Fruit fly (Drosophila melanogaster): Measurements from ENCODE around the gene tna.

tna gene

DNA sequence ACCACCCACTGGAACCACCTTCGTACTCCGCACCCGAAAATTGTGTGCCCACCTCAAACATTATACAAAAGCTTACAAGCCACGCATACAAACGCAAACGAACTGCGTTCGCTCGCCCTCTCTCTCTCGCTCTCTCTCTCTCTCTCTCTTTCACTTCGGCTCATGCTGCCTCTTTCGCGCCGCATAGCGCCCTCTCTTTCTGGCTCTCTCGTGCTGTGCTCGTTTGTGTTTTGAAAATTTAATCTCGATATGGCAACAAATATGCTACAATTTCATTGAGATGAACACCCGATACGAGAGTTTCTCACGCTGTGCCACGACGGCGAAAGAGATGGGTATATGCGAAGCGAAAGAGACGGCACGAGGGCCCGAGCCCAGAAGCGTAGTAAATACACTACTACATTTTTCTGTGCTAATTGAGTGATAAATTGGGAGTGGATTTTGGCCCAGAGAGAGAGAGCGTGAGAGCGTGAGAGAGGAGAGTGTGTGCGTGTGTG, 21.3 kb downstream of the tna start (continued):
- no peak for TF ChIP-seq Sin3A (optimal IDR thresholded peaks at IDR 0.05)
- no peak for TF ChIP-seq Xrp1 (GFP tag; IDR thresholded peaks at IDR 0.05)
- TF ChIP-seq CG32532 (GFP tag; IDR thresholded peaks at IDR 0.05), result no peak
- TF ChIP-seq CG6175 (GFP tag; IDR thresholded peaks at IDR 0.05), result no peak
- TF ChIP-seq ac (GFP tag; optimal IDR thresholded peaks at IDR 0.05), result peak; percentile 1
- peak; percentile 3 for TF ChIP-seq CG18262 (tag; optimal IDR thresholded peaks at IDR 0.05)
- peak; percentile 81 for TF ChIP-seq CG7745 (tag; optimal IDR thresholded peaks at IDR 0.05)
- peak; percentile 61 for TF ChIP-seq nau (GFP tag; optimal IDR thresholded peaks at IDR 0.05)
- peak; percentile 34; the same call in 1 of the 2 replicates for TF ChIP-seq MBD-R2 (GFP tag; IDR thresholded peaks at IDR 0.05)
- no peak for TF ChIP-seq Rx (GFP tag; IDR thresholded peaks at IDR 0.05)
- peak; percentile 12 for TF ChIP-seq CG7786 (GFP tag; optimal IDR thresholded peaks at IDR 0.05)
- peak; percentile 8 for TF ChIP-seq CG6813 (GFP tag; optimal IDR thresholded peaks at IDR 0.05)
- peak; percentile 71 for TF ChIP-seq CHES-1-like (GFP tag; optimal IDR thresholded peaks at IDR 0.05)
- peak; percentile 56; the same call in 1 of the 2 replicates for TF ChIP-seq CG8765 (GFP tag; IDR thresholded peaks at IDR 0.05)
- peak; percentile 85 for TF ChIP-seq CG12769 (tag; optimal IDR thresholded peaks at IDR 0.05)
- no peak for TF ChIP-seq sima (GFP tag; optimal IDR thresholded peaks at IDR 0.05)
- TF ChIP-seq btn (GFP tag; optimal IDR thresholded peaks at IDR 0.05), result no peak
- TF ChIP-seq CG3407 (GFP tag; optimal IDR thresholded peaks at IDR 0.05), result peak; percentile 28
- TF ChIP-seq CG18011 (GFP tag; optimal IDR thresholded peaks at IDR 0.05), result peak; percentile 15
- TF ChIP-seq Nf-YA (GFP tag; IDR thresholded peaks at IDR 0.05), result no peak
- TF ChIP-seq CG6854 (GFP tag; optimal IDR thresholded peaks at IDR 0.05), result peak; percentile 47
- TF ChIP-seq pho (GFP tag; optimal IDR thresholded peaks at IDR 0.05), result peak; percentile 37
- no peak for TF ChIP-seq CG31388 (GFP tag; optimal IDR thresholded peaks at IDR 0.05)
- TF ChIP-seq CTCF (GFP tag; optimal IDR thresholded peaks at IDR 0.05), result no peak
- TF ChIP-seq Kr (GFP tag; optimal IDR thresholded peaks at IDR 0.05), result no peak
- TF ChIP-seq Hr39 (optimal IDR thresholded peaks at IDR 0.05), result no peak
- TF ChIP-seq mld (GFP tag; IDR thresholded peaks at IDR 0.05; ENCODE audit: partially characterized antibody), result no peak
- TF ChIP-seq Gsc (GFP tag; IDR thresholded peaks at IDR 0.05), result no peak
- TF ChIP-seq gem (tag; optimal IDR thresholded peaks at IDR 0.05), result no peak
- peak; percentile 23 for TF ChIP-seq bbx (GFP tag; IDR thresholded peaks at IDR 0.05; ENCODE audit: partially characterized antibody)
- no peak for TF ChIP-seq Taf1 (GFP tag; IDR thresholded peaks at IDR 0.05)
- no peak for TF ChIP-seq CG6654 (GFP tag; optimal IDR thresholded peaks at IDR 0.05)
- TF ChIP-seq br (optimal IDR thresholded peaks at IDR 0.05), result no peak
- no peak for TF ChIP-seq Hsf (GFP tag; optimal IDR thresholded peaks at IDR 0.05)
- TF ChIP-seq NC2β (GFP tag; optimal IDR thresholded peaks at IDR 0.05), result peak; percentile 65
- peak; percentile 93 for TF ChIP-seq Nf-YC (tag; optimal IDR thresholded peaks at IDR 0.05)
- no peak for TF ChIP-seq hkb (optimal IDR thresholded peaks at IDR 0.05)
- TF ChIP-seq hkb (GFP tag; IDR thresholded peaks at IDR 0.05), result peak; percentile 56
- TF ChIP-seq stc (GFP tag; IDR thresholded peaks at IDR 0.05), result peak; percentile 10; the same call in 1 of the 2 replicates
- no peak for TF ChIP-seq sim (GFP tag; IDR thresholded peaks at IDR 0.05)
- TF ChIP-seq vvl (GFP tag; IDR thresholded peaks at IDR 0.05), result peak; percentile 88
- TF ChIP-seq E2f1 (GFP tag; IDR thresholded peaks at IDR 0.05), result no peak; the same call in 1 of the 2 replicates
- TF ChIP-seq CG18599 (GFP tag; optimal IDR thresholded peaks at IDR 0.05), result peak; percentile 70
- no peak for TF ChIP-seq crc (GFP tag; optimal IDR thresholded peaks at IDR 0.05)
- TF ChIP-seq C15 (GFP tag; IDR thresholded peaks at IDR 0.05), result no peak
- TF ChIP-seq D (optimal IDR thresholded peaks at IDR 0.05), result peak; percentile 79
- TF ChIP-seq D (GFP tag; optimal IDR thresholded peaks at IDR 0.05), result peak; percentile 62
- TF ChIP-seq tin (GFP tag; optimal IDR thresholded peaks at IDR 0.05), result no peak
- peak; percentile 65 for TF ChIP-seq chn (GFP tag; optimal IDR thresholded peaks at IDR 0.05)
- TF ChIP-seq klu (GFP tag; IDR thresholded peaks at IDR 0.05), result no peak
- TF ChIP-seq Gug (GFP tag; IDR thresholded peaks at IDR 0.05), result no peak
- TF ChIP-seq CG4730 (GFP tag; IDR thresholded peaks at IDR 0.05), result no peak
- TF ChIP-seq CG18764 (GFP tag; optimal IDR thresholded peaks at IDR 0.05), result no peak
- TF ChIP-seq CG42726 (GFP tag; IDR thresholded peaks at IDR 0.05; ENCODE audit: partially characterized antibody), result peak; percentile 65

Data from whole organism, embryonic.